Fruit fly (Drosophila melanogaster) whole organism, embryonic: ENCODE data around the gene CG12116.

Source experiments
- Abd-B ChIP-seq: fragments of 200-800 bp; sonication (Bioruptor generic); optimal IDR thresholded peaks from 2 replicates; lab custom pipeline; 2018; ENCODE audit warnings: missing biosample characterization, mild to moderate bottlenecking, missing genetic modification characterization, moderate library complexity
- Antp ChIP-seq: fragments of 200-800 bp; sonication (Bioruptor generic); optimal IDR thresholded peaks from 3 replicates; lab custom pipeline; 2016; ENCODE audit warnings: missing biosample characterization, missing genetic modification characterization
- Atf3 ChIP-seq: fragments of 200-800 bp; sonication (Bioruptor generic); optimal IDR thresholded peaks from 3 replicates; lab custom pipeline; 2016; ENCODE audit warnings: missing biosample characterization, missing genetic modification characterization
- CG10959 ChIP-seq: fragments of 200-800 bp; sonication (Bioruptor generic); IDR thresholded peaks from 2 replicates; pipeline ENCODE4 v1.3.6; 2022; ENCODE audit warnings: missing biosample characterization, missing genetic modification characterization
- CG10979 ChIP-seq: fragments of 200-800 bp; sonication (Bioruptor generic); optimal IDR thresholded peaks from 2 replicates; lab custom pipeline; 2018; ENCODE audit warnings: missing biosample characterization, mild to moderate bottlenecking, missing genetic modification characterization, moderate library complexity
- CG11504 ChIP-seq: fragments of 200-800 bp; sonication (Bioruptor generic); optimal IDR thresholded peaks from 3 replicates; lab custom pipeline; 2019; ENCODE audit warnings: missing biosample characterization, mild to moderate bottlenecking, missing genetic modification characterization, moderate library complexity
- CG11723 ChIP-seq: fragments of 200-800 bp; sonication (Bioruptor generic); optimal IDR thresholded peaks from 2 replicates; lab custom pipeline; 2017; ENCODE audit warnings: missing biosample characterization, mild to moderate bottlenecking, missing genetic modification characterization
- CG12219 ChIP-seq: fragments of 200-800 bp; sonication (Bioruptor generic); optimal IDR thresholded peaks from 3 replicates; lab custom pipeline; 2018; ENCODE audit warnings: missing biosample characterization, mild to moderate bottlenecking, missing genetic modification characterization
- CG1233 ChIP-seq: fragments of 200-800 bp; sonication (Bioruptor generic); optimal IDR thresholded peaks from 4 replicates; lab custom pipeline; 2018; ENCODE audit warnings: missing biosample characterization, mild to moderate bottlenecking, missing genetic modification characterization
- CG14441 ChIP-seq: fragments of 200-800 bp; sonication (Bioruptor generic); IDR thresholded peaks from 2 replicates; pipeline ENCODE4 v1.3.6; 2022; ENCODE audit warnings: missing biosample characterization, missing genetic modification characterization
- CG16863 ChIP-seq: fragments of 200-800 bp; sonication (Bioruptor generic); optimal IDR thresholded peaks from 3 replicates; lab custom pipeline; 2016; ENCODE audit warnings: missing biosample characterization, missing genetic modification characterization
- CG17829 ChIP-seq: fragments of 200-800 bp; optimal IDR thresholded peaks from 2 replicates; lab custom pipeline; 2019; ENCODE audit warnings: missing biosample characterization, mild to moderate bottlenecking, missing genetic modification characterization, moderate library complexity
- CG3726 ChIP-seq: fragments of 200-800 bp; sonication (Bioruptor generic); IDR thresholded peaks from 3 replicates; pipeline ENCODE4, ENCODE4 v1.3.6; 2022; ENCODE audit warnings: missing biosample characterization, missing genetic modification characterization
- CG6683 ChIP-seq: fragments of 200-800 bp; sonication (Bioruptor generic); optimal IDR thresholded peaks from 2 replicates; lab custom pipeline; 2017; ENCODE audit warnings: missing biosample characterization, mild to moderate bottlenecking, missing genetic modification characterization, missing genetic modification reagents
- CG7786 ChIP-seq: fragments of 200-800 bp; sonication (Bioruptor generic); optimal IDR thresholded peaks from 2 replicates; lab custom pipeline; 2016; ENCODE audit warnings: missing biosample characterization, missing genetic modification characterization
- CG7839 ChIP-seq: fragments of 200-800 bp; sonication (Bioruptor generic); optimal IDR thresholded peaks from 3 replicates; lab custom pipeline; 2018; ENCODE audit warnings: missing biosample characterization, mild to moderate bottlenecking, missing genetic modification characterization, moderate library complexity
- CG8089 ChIP-seq: fragments of 200-800 bp; sonication (Bioruptor generic); optimal IDR thresholded peaks from 3 replicates; lab custom pipeline; 2016; ENCODE audit warnings: missing biosample characterization, missing genetic modification characterization
- CrebB ChIP-seq: fragments of 200-800 bp; sonication (Bioruptor generic); optimal IDR thresholded peaks from 3 replicates; lab custom pipeline; 2018; ENCODE audit warnings: missing biosample characterization, mild to moderate bottlenecking, missing genetic modification characterization
- D ChIP-seq, 2 experiments: fragments of 200-800 bp in 1 of 2; fragments of >200 bp in 1 of 2; sonication (Bioruptor generic) in 1 of 2; optimal IDR thresholded peaks; 2 replicates in 1 of 2; 3 replicates in 1 of 2; lab custom pipeline; 2017; ENCODE audit warnings: mild to moderate bottlenecking in 1 of 2, missing biosample characterization in 1 of 2, missing genetic modification characterization in 1 of 2, missing genetic modification reagents in 1 of 2
- Dip2 ChIP-seq: fragments of 200-800 bp; sonication (Bioruptor generic); IDR thresholded peaks from 2 replicates; pipeline ENCODE4 v1.3.6; 2022; ENCODE audit warnings: missing biosample characterization, missing genetic modification characterization
- Dip3 ChIP-seq: fragments of 200-800 bp; sonication (Bioruptor generic); optimal IDR thresholded peaks from 3 replicates; lab custom pipeline; 2016; ENCODE audit warnings: missing biosample characterization, missing genetic modification characterization
- Doc2 ChIP-seq: fragments of 200-800 bp; sonication (Bioruptor generic); IDR thresholded peaks from 2 replicates; pipeline ENCODE4 v1.3.6; 2022; ENCODE audit warnings: missing biosample characterization, missing genetic modification characterization
- E2f2 ChIP-seq: fragments of 200-800 bp; sonication (Bioruptor generic); IDR thresholded peaks from 2 replicates; pipeline ENCODE4 v1.3.6; 2022; ENCODE audit warnings: missing biosample characterization, missing genetic modification characterization
- Lhr ChIP-seq: fragments of 200-800 bp; sonication (Bioruptor generic); optimal IDR thresholded peaks from 3 replicates; lab custom pipeline; 2017; ENCODE audit warnings: mild to moderate bottlenecking, missing biosample characterization, missing genetic modification reagents, missing genetic modification characterization
- MESR4 ChIP-seq: fragments of 200-800 bp; sonication (Bioruptor generic); optimal IDR thresholded peaks from 2 replicates; lab custom pipeline; 2018; ENCODE audit warnings: missing biosample characterization, mild to moderate bottlenecking, missing genetic modification characterization, moderate library complexity
- MTF-1 ChIP-seq: fragments of 200-800 bp; sonication (Bioruptor generic); optimal IDR thresholded peaks from 2 replicates; lab custom pipeline; 2018; ENCODE audit warnings: missing biosample characterization, mild to moderate bottlenecking, missing genetic modification characterization, borderline replicate concordance
- Myb ChIP-seq: fragments of 200-800 bp; sonication (Bioruptor generic); optimal IDR thresholded peaks from 2 replicates; lab custom pipeline; 2016; ENCODE audit warnings: missing biosample characterization, missing genetic modification characterization
- Six4 ChIP-seq: fragments of 200-800 bp; sonication (Bioruptor generic); optimal IDR thresholded peaks from 2 replicates; lab custom pipeline; 2016; ENCODE audit warnings: missing biosample characterization, missing genetic modification characterization
- Ssrp ChIP-seq: fragments of 200-800 bp; sonication (Bioruptor generic); optimal IDR thresholded peaks from 2 replicates; lab custom pipeline; 2018; ENCODE audit warnings: missing biosample characterization, mild to moderate bottlenecking, missing genetic modification characterization, moderate library complexity
- Stat92E ChIP-seq, 3 experiments: fragments of >200 bp in 2 of 3; fragments of 200-800 bp in 1 of 3; sonication (Bioruptor generic) in 1 of 3; optimal IDR thresholded peaks; 2 replicates each; lab custom pipeline; 2017 to 2019; ENCODE audit warnings: missing biosample characterization in 3 of 3, missing genetic modification characterization in 3 of 3, mild to moderate bottlenecking in 1 of 3, moderate library complexity in 1 of 3
- Tbp ChIP-seq: fragments of >200 bp; optimal IDR thresholded peaks from 2 replicates; lab custom pipeline; 2018; ENCODE audit warnings: missing biosample characterization, missing genetic modification characterization
- Xbp1 ChIP-seq: fragments of 200-800 bp; sonication (Bioruptor generic); optimal IDR thresholded peaks from 3 replicates; lab custom pipeline; 2016; ENCODE audit warnings: missing biosample characterization, mild to moderate bottlenecking, missing genetic modification characterization
- chm ChIP-seq: fragments of 200-800 bp; sonication (Bioruptor generic); IDR thresholded peaks from 2 replicates; pipeline ENCODE4 v1.3.6; 2022; ENCODE audit warnings: missing biosample characterization, missing genetic modification characterization
- crc ChIP-seq: fragments of 200-800 bp; sonication (Bioruptor generic); optimal IDR thresholded peaks from 2 replicates; lab custom pipeline; 2016; ENCODE audit warnings: missing biosample characterization, missing genetic modification characterization
- dmrt99B ChIP-seq: fragments of 200-800 bp; sonication (Bioruptor generic); optimal IDR thresholded peaks from 2 replicates; lab custom pipeline; 2018; ENCODE audit warnings: missing biosample characterization, mild to moderate bottlenecking, missing genetic modification characterization, moderate library complexity
- dysf ChIP-seq: fragments of 200-800 bp; sonication (Bioruptor generic); IDR thresholded peaks from 3 replicates; pipeline ENCODE4 v1.3.6; 2022; ENCODE audit warnings: missing biosample characterization, missing genetic modification characterization
- fd3F ChIP-seq: fragments of 200-800 bp; sonication (Bioruptor generic); optimal IDR thresholded peaks from 2 replicates; lab custom pipeline; 2018; ENCODE audit warnings: missing biosample characterization, mild to moderate bottlenecking, missing genetic modification characterization, moderate library complexity
- fru ChIP-seq: fragments of >200 bp; optimal IDR thresholded peaks from 2 replicates; lab custom pipeline; 2017
- gem ChIP-seq: fragments of 200-800 bp; sonication (Bioruptor generic); optimal IDR thresholded peaks from 2 replicates; lab custom pipeline; 2019; ENCODE audit warnings: missing biosample characterization, mild to moderate bottlenecking, missing genetic modification characterization, moderate library complexity
- grau ChIP-seq: fragments of 200-800 bp; optimal IDR thresholded peaks from 3 replicates; lab custom pipeline; 2019; ENCODE audit warnings: missing biosample characterization, mild to moderate bottlenecking, missing genetic modification characterization, moderate library complexity
- jumu ChIP-seq: fragments of 200-800 bp; sonication (Bioruptor generic); optimal IDR thresholded peaks from 3 replicates; lab custom pipeline; 2016; ENCODE audit warnings: missing biosample characterization, missing genetic modification characterization
- kah ChIP-seq: fragments of 200-800 bp; sonication (Bioruptor generic); optimal IDR thresholded peaks from 2 replicates; lab custom pipeline; 2018; ENCODE audit warnings: missing biosample characterization, mild to moderate bottlenecking, missing genetic modification characterization
- maf-S ChIP-seq: fragments of 200-800 bp; sonication (Bioruptor generic); optimal IDR thresholded peaks from 2 replicates; lab custom pipeline; 2016; ENCODE audit warnings: missing biosample characterization, missing genetic modification characterization
- mirr ChIP-seq: fragments of 200-800 bp; sonication (Bioruptor generic); optimal IDR thresholded peaks from 3 replicates; lab custom pipeline; 2018; ENCODE audit warnings: missing biosample characterization, mild to moderate bottlenecking, missing genetic modification characterization
- odd ChIP-seq: fragments of 200-800 bp; sonication (Bioruptor generic); optimal IDR thresholded peaks from 2 replicates; lab custom pipeline; 2017; ENCODE audit warnings: missing biosample characterization, mild to moderate bottlenecking, missing genetic modification characterization
- pan ChIP-seq, 4 experiments: fragments of >200 bp in 3 of 4; fragments of 200-800 bp in 1 of 4; sonication (Bioruptor generic) in 1 of 4; optimal IDR thresholded peaks in 3 of 4; IDR thresholded peaks in 1 of 4; 2 replicates each; pipeline versions ENCODE4 v1.3.6 to Lab custom; 2017 to 2022; ENCODE audit warnings: missing biosample characterization in 2 of 4, missing genetic modification characterization in 2 of 4, mixed read lengths in 1 of 4
- slp2 ChIP-seq: fragments of 200-800 bp; sonication (Bioruptor generic); optimal IDR thresholded peaks from 2 replicates; lab custom pipeline; 2016; ENCODE audit warnings: missing biosample characterization, missing genetic modification characterization
- tx ChIP-seq: fragments of 200-800 bp; sonication (Bioruptor generic); optimal IDR thresholded peaks from 2 replicates; lab custom pipeline; 2016; ENCODE audit warnings: missing biosample characterization, missing genetic modification characterization
- wor ChIP-seq: fragments of 200-800 bp; sonication (Bioruptor generic); IDR thresholded peaks from 2 replicates; pipeline ENCODE4 v1.3.6; 2022; ENCODE audit warnings: missing biosample characterization, missing genetic modification characterization

Gene CG12116

dm6 chrX:8491452-8492046, 22.7 kb upstream of the CG12116 start (continued):
- TF ChIP-seq mirr (no peak), dysf (GFP tag; lab: Robert Waterston, UW) (peak; percentile 34; the same call in 1 of the 3 replicates), CG10959 (GFP tag; lab: Robert Waterston, UW) (no peak), kah (GFP tag; lab: Kevin White, UChicago) (no peak), Dip2 (no peak), CrebB (tag; lab: Kevin White, UChicago) (no peak), Atf3 (GFP tag; lab: Kevin White, UChicago) (no peak), MTF-1 (GFP tag; lab: Kevin White, UChicago) (no peak), MESR4 (no peak), slp2 (no peak), wor (GFP tag; lab: Robert Waterston, UW) (no peak), D (optimal IDR thresholded peaks at IDR 0.05; lab: Kevin White, UChicago) (no peak), D (GFP tag; optimal IDR thresholded peaks at IDR 0.05; lab: Kevin White, UChicago) (no peak), CG11723 (GFP tag; lab: Kevin White, UChicago) (no peak)

dm6 chrX:8490976-8491345, 22.1 kb upstream of the CG12116 start:
- no peak for TF ChIP-seq Lhr
- TF ChIP-seq CG17829 (tag; lab: Kevin White, UChicago), result no peak
- no peak for TF ChIP-seq Doc2
- TF ChIP-seq Ssrp (tag; lab: Kevin White, UChicago), result no peak
- TF ChIP-seq E2f2, result no peak
- TF ChIP-seq pan (optimal IDR thresholded peaks at IDR 0.05; lab: Kevin White, UChicago), result no peak
- peak in 1 of 2 experiments; percentile 6 for TF ChIP-seq pan (GFP tag; optimal IDR thresholded peaks at IDR 0.05 in 1 of 2, IDR thresholded peaks at IDR 0.05 in 1 of 2)
- TF ChIP-seq CG7839 (tag; lab: Kevin White, UChicago), result peak; percentile 37
- TF ChIP-seq Xbp1, result no peak
- TF ChIP-seq fd3F (GFP tag; lab: Kevin White, UChicago), result peak; percentile 1
- no peak for TF ChIP-seq CG3726 (GFP tag; lab: Robert Waterston, UW)
- TF ChIP-seq CG12219 (GFP tag; lab: Kevin White, UChicago), result no peak
- TF ChIP-seq Myb (GFP tag; lab: Kevin White, UChicago), result no peak
- TF ChIP-seq CG14441 (GFP tag; lab: Robert Waterston, UW), result no peak
- TF ChIP-seq Antp (GFP tag; lab: Kevin White, UChicago), result no peak
- TF ChIP-seq MESR4, result no peak
- no peak for TF ChIP-seq crc (GFP tag; lab: Kevin White, UChicago)
- TF ChIP-seq grau, result peak; percentile 23
- TF ChIP-seq CG1233 (GFP tag; lab: Kevin White, UChicago), result no peak
- TF ChIP-seq chm, result no peak
- TF ChIP-seq fru (lab: Kevin White, UChicago), result no peak
- TF ChIP-seq gem, result peak; percentile 36
- TF ChIP-seq tx, result no peak
- no peak for TF ChIP-seq CG16863 (GFP tag; lab: Kevin White, UChicago)
- no peak for TF ChIP-seq Stat92E (GFP tag; optimal IDR thresholded peaks at IDR 0.05; lab: Kevin White, UChicago)
- TF ChIP-seq CG7786, result no peak
- TF ChIP-seq Dip3, result no peak
- peak; percentile 17 for TF ChIP-seq dmrt99B (tag; lab: Kevin White, UChicago)
- TF ChIP-seq CG8089 (GFP tag; lab: Kevin White, UChicago), result no peak
- TF ChIP-seq maf-S, result no peak
- TF ChIP-seq jumu, result no peak
- TF ChIP-seq Tbp (GFP tag; lab: Kevin White, UChicago), result no peak
- TF ChIP-seq Six4 (GFP tag; lab: Kevin White, UChicago), result no peak
- peak; percentile 24 for TF ChIP-seq Abd-B (GFP tag; lab: Kevin White, UChicago)
- TF ChIP-seq CG6683 (GFP tag; lab: Kevin White, UChicago), result no peak
- TF ChIP-seq CG10979 (tag; lab: Kevin White, UChicago), result no peak
- TF ChIP-seq odd (GFP tag; lab: Kevin White, UChicago), result no peak
- peak; percentile 21 for TF ChIP-seq CG11504 (tag; lab: Kevin White, UChicago)
